Fruit fly (Drosophila melanogaster) whole organism, embryonic: ENCODE results near the gene CG32590.

Source experiments
- Abd-B ChIP-seq: fragments of 200-800 bp; sonication (Bioruptor generic); optimal IDR thresholded peaks from 2 replicates; lab custom pipeline; 2018; ENCODE audit warnings: missing biosample characterization, mild to moderate bottlenecking, missing genetic modification characterization, moderate library complexity
- CG10654 ChIP-seq: fragments of 200-800 bp; sonication (Bioruptor generic); optimal IDR thresholded peaks from 2 replicates; lab custom pipeline; 2016; ENCODE audit warnings: missing biosample characterization, missing genetic modification characterization
- CG14710 ChIP-seq: fragments of 200-800 bp; sonication (Bioruptor generic); optimal IDR thresholded peaks from 3 replicates; lab custom pipeline; 2019; ENCODE audit warnings: missing biosample characterization, mild to moderate bottlenecking, missing genetic modification characterization, moderate library complexity
- CG8388 ChIP-seq: fragments of 200-800 bp; sonication (Bioruptor generic); optimal IDR thresholded peaks from 2 replicates; lab custom pipeline; 2019; ENCODE audit warnings: missing biosample characterization, mild to moderate bottlenecking, missing genetic modification characterization, moderate library complexity
- CG8478 ChIP-seq: fragments of >200 bp; optimal IDR thresholded peaks from 2 replicates; lab custom pipeline; 2018
- gcm2 ChIP-seq: fragments of 200-800 bp; sonication (Bioruptor generic); optimal IDR thresholded peaks from 2 replicates; lab custom pipeline; 2016; ENCODE audit warnings: missing biosample characterization, missing genetic modification characterization
- gsb-n ChIP-seq: fragments of 200-800 bp; sonication (Bioruptor generic); optimal IDR thresholded peaks from 3 replicates; lab custom pipeline; 2018; ENCODE audit warnings: missing biosample characterization, mild to moderate bottlenecking, missing genetic modification characterization
- jing ChIP-seq: fragments of 200-800 bp; sonication (Bioruptor generic); optimal IDR thresholded peaks from 2 replicates; lab custom pipeline; 2018; ENCODE audit warnings: missing biosample characterization, mild to moderate bottlenecking, missing genetic modification characterization
- lilli ChIP-seq: fragments of 200-800 bp; sonication (Bioruptor generic); optimal IDR thresholded peaks from 3 replicates; lab custom pipeline; 2016; ENCODE audit warnings: missing biosample characterization, missing genetic modification characterization
- tap ChIP-seq: fragments of 200-800 bp; optimal IDR thresholded peaks from 3 replicates; lab custom pipeline; 2019; ENCODE audit warnings: missing biosample characterization, mild to moderate bottlenecking, missing genetic modification characterization, moderate library complexity

DNA sequence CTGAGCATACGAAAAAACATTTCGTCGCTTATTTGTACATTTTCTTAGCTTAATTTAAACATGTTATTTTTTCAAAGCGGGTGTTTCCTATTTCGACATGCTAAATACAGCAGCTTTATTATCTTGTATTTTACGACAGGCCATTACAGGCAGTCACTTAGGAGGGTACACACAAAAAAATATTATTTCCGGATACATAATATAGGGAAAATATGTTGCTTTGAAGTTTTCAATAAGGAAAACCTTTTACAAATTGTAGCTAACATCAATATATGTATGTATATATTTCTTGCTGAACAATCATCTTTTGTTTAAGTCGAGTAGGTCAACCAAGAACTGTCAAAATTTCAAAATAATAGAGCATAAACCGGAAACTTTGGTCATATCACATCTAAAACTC, 20.0 kb upstream of the CG32590 start, which contains the start of gene CG46399:
- TF ChIP-seq gsb-n (no peak), CG8478 (no peak), CG10654 (GFP tag; lab: Kevin White, UChicago) (no peak), Abd-B (GFP tag; lab: Kevin White, UChicago) (no peak), gcm2 (GFP tag; lab: Kevin White, UChicago) (no peak), CG8388 (GFP tag; lab: Kevin White, UChicago) (no peak), tap (tag; lab: Kevin White, UChicago) (no peak), lilli (no peak), CG14710 (tag; lab: Kevin White, UChicago) (no peak), jing (GFP tag; lab: Kevin White, UChicago) (no peak)
